Worm (Caenorhabditis elegans) whole organism, late embryonic: Measurements from ENCODE around the gene lgc-58.

ENCODE experiments used
- ahr-1 ChIP-seq: sonication (generic microtip); optimal IDR thresholded peaks from 2 replicates; lab custom pipeline; 2016; ENCODE audit warnings: missing genetic modification characterization, missing compliant biosample characterization
- ama-1 ChIP-seq: fragments of 150-350 bp; optimal IDR thresholded peaks from 2 replicates; lab custom pipeline; 2014
- ets-4 ChIP-seq: sonication (generic microtip); optimal IDR thresholded peaks from 2 replicates; lab custom pipeline; 2016; ENCODE audit warnings: missing genetic modification characterization, missing compliant biosample characterization
- hlh-30 ChIP-seq: sonication (generic microtip); optimal IDR thresholded peaks from 2 replicates; lab custom pipeline; 2017; ENCODE audit warnings: antibody characterized with exemption, missing genetic modification characterization, missing compliant biosample characterization; ENCODE audit not compliant: insufficient read depth
- mec-3 ChIP-seq: sonication (generic microtip); optimal IDR thresholded peaks from 2 replicates; lab custom pipeline; 2016; ENCODE audit warnings: borderline replicate concordance, missing genetic modification characterization, missing compliant biosample characterization
- syd-9 ChIP-seq: sonication (generic microtip); optimal IDR thresholded peaks from 2 replicates; lab custom pipeline; 2016; ENCODE audit warnings: mild to moderate bottlenecking, missing genetic modification characterization, moderate library complexity, missing compliant biosample characterization
- tbx-2 ChIP-seq: sonication (generic microtip); optimal IDR thresholded peaks from 2 replicates; lab custom pipeline; 2016; ENCODE audit warnings: missing genetic modification characterization, missing compliant biosample characterization

DNA sequence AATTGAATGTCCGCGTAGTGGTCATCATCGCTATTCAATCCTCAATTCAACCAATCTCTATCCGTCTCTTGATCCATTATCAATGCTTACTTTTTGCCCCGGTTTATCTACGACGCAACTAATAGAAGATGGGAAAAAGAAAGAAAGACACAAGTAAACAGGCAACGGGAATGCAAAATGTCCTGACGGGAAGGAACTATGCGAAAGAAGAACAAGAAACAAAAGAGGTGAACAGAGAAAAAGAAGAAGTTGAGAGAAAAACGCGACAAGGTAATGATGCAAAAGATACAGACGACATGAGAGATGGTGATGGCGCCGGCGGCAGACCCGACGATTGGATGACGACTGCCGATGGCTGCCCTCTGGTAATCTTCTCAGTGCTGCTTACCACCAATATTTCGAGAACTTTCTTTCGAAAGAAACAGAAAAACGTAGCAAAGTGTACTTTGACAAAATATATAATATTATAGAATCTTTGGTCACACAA lies 33.3 kb upstream of the lgc-58 start:
- no peak for TF ChIP-seq hlh-30 (tag; lab: Kevin White, UChicago)
- TF ChIP-seq syd-9 (tag; lab: Kevin White, UChicago), result no peak
- no peak for TF ChIP-seq ama-1 (lab: Kevin White, UChicago)
- TF ChIP-seq tbx-2, result peak; percentile 3
- no peak for TF ChIP-seq ets-4 (tag; lab: Kevin White, UChicago)
- TF ChIP-seq ahr-1 (tag; lab: Kevin White, UChicago), result no peak
- no peak for TF ChIP-seq mec-3 (tag; lab: Kevin White, UChicago)
